Worm (Caenorhabditis elegans) whole organism, young adult: ENCODE measurements around the gene lido-8.

Source experiments
- B0261.1 ChIP-seq: sonication (generic microtip); optimal IDR thresholded peaks from 2 replicates; lab custom pipeline; 2016; ENCODE audit warnings: mild to moderate bottlenecking, missing genetic modification characterization, moderate library complexity, missing compliant biosample characterization
- B0336.3 ChIP-seq: fragments of 200-800 bp; sonication (Bioruptor generic); IDR thresholded peaks from 2 replicates; pipeline ENCODE4 v1.3.6; 2022; ENCODE audit warnings: missing genetic modification characterization, missing compliant biosample characterization
- C17E4.6 ChIP-seq: fragments of 200-800 bp; sonication (Bioruptor generic); IDR thresholded peaks from 2 replicates; pipeline ENCODE4 v1.3.6; 2022; ENCODE audit warnings: missing genetic modification reagents, missing genetic modification characterization, missing compliant biosample characterization
- F37B4.10 ChIP-seq: fragments of 200-800 bp; sonication (Bioruptor generic); IDR thresholded peaks from 2 replicates; pipeline ENCODE4 v1.3.6; 2022; ENCODE audit warnings: missing genetic modification characterization, missing compliant biosample characterization
- F57C9.4 ChIP-seq: sonication (generic microtip); optimal IDR thresholded peaks from 2 replicates; lab custom pipeline; 2017; ENCODE audit warnings: mild to moderate bottlenecking, missing genetic modification characterization, missing compliant biosample characterization
- Y53F4B.3 ChIP-seq: fragments of 200-800 bp; sonication (Bioruptor generic); IDR thresholded peaks from 2 replicates; pipeline ENCODE4 v1.3.6; 2022; ENCODE audit warnings: missing genetic modification reagents, missing genetic modification characterization, missing compliant biosample characterization
- aptf-3 ChIP-seq: fragments of 200-800 bp; sonication (Bioruptor generic); IDR thresholded peaks from 2 replicates; pipeline ENCODE4 v1.3.6; 2022; ENCODE audit warnings: missing genetic modification characterization, missing compliant biosample characterization
- atf-7 ChIP-seq: sonication (generic microtip); optimal IDR thresholded peaks from 2 replicates; lab custom pipeline; 2017; ENCODE audit warnings: mild to moderate bottlenecking, missing genetic modification characterization, missing compliant biosample characterization
- attf-5 ChIP-seq: fragments of 200-800 bp; sonication (Bioruptor generic); optimal IDR thresholded peaks from 2 replicates; lab custom pipeline; 2018; ENCODE audit warnings: mild to moderate bottlenecking, missing genetic modification characterization, missing compliant biosample characterization
- ccch-3 ChIP-seq: fragments of 200-800 bp; sonication (Bioruptor generic); optimal IDR thresholded peaks from 2 replicates; lab custom pipeline; 2018; ENCODE audit warnings: mild to moderate bottlenecking, missing genetic modification characterization, missing compliant biosample characterization
- cebp-2 ChIP-seq: fragments of 200-800 bp; sonication (Bioruptor generic); IDR thresholded peaks from 2 replicates; pipeline ENCODE4 v1.3.6; 2022; ENCODE audit warnings: missing genetic modification characterization, missing compliant biosample characterization
- ceh-100 ChIP-seq: fragments of 200-800 bp; sonication (Bioruptor generic); IDR thresholded peaks from 2 replicates; pipeline ENCODE4 v1.3.6; 2022; ENCODE audit warnings: missing genetic modification reagents, missing genetic modification characterization, missing compliant biosample characterization
- ceh-58 ChIP-seq: fragments of 200-800 bp; sonication (Bioruptor generic); IDR thresholded peaks from 2 replicates; pipeline ENCODE4 v1.3.6; 2022; ENCODE audit warnings: missing genetic modification characterization, missing compliant biosample characterization
- ceh-91 ChIP-seq: fragments of 200-800 bp; sonication (Bioruptor generic); IDR thresholded peaks from 2 replicates; pipeline ENCODE4 v1.3.6; 2022; ENCODE audit warnings: missing genetic modification reagents, missing genetic modification characterization, missing compliant biosample characterization
- chd-7 ChIP-seq: sonication (generic microtip); optimal IDR thresholded peaks from 2 replicates; lab custom pipeline; 2016; ENCODE audit warnings: mild to moderate bottlenecking, missing genetic modification characterization, moderate library complexity, missing compliant biosample characterization
- dpff-1 ChIP-seq: sonication (generic microtip); optimal IDR thresholded peaks from 2 replicates; lab custom pipeline; 2017; ENCODE audit warnings: mild to moderate bottlenecking, missing genetic modification characterization, missing compliant biosample characterization
- dpl-1 ChIP-seq: fragments of 150-350 bp; optimal IDR thresholded peaks from 2 replicates; lab custom pipeline; 2014; ENCODE audit warnings: missing biosample characterization, missing genetic modification reagents, missing genetic modification characterization
- hlh-26 ChIP-seq: fragments of 200-800 bp; sonication (Bioruptor generic); conservative IDR thresholded peaks from 2 replicates; pipeline ENCODE4 v1.3.6; 2022; ENCODE audit warnings: missing genetic modification reagents, missing genetic modification characterization, missing compliant biosample characterization
- hmg-1.2 ChIP-seq: fragments of 200-800 bp; sonication (Bioruptor generic); IDR thresholded peaks from 2 replicates; pipeline ENCODE4 v1.3.6; 2022; ENCODE audit warnings: missing genetic modification reagents, missing genetic modification characterization, missing compliant biosample characterization
- hrde-1 ChIP-seq: sonication (generic microtip); optimal IDR thresholded peaks from 2 replicates; lab custom pipeline; 2016; ENCODE audit warnings: missing genetic modification characterization, mild to moderate bottlenecking, missing compliant biosample characterization, moderate library complexity, missing genotype, missing genetic modification reagents, borderline replicate concordance
- lag-1 ChIP-seq: fragments of 200-800 bp; sonication (Bioruptor generic); IDR thresholded peaks from 2 replicates; pipeline ENCODE4 v1.3.6; 2022; ENCODE audit warnings: missing genetic modification reagents, missing genetic modification characterization, missing compliant biosample characterization
- lin-26 ChIP-seq: fragments of 200-800 bp; sonication (Bioruptor generic); IDR thresholded peaks from 2 replicates; pipeline ENCODE4 v1.3.6; 2022; ENCODE audit warnings: missing genetic modification reagents, missing genetic modification characterization, missing compliant biosample characterization
- lsy-27 ChIP-seq: sonication (generic microtip); optimal IDR thresholded peaks from 2 replicates; lab custom pipeline; 2017; ENCODE audit warnings: missing genetic modification characterization, mild to moderate bottlenecking, missing compliant biosample characterization, antibody characterized with exemption, missing genotype, borderline replicate concordance; ENCODE audit not compliant: insufficient read depth
- mel-28 ChIP-seq: sonication (generic microtip); optimal IDR thresholded peaks from 2 replicates; lab custom pipeline; 2016; ENCODE audit warnings: borderline replicate concordance, mild to moderate bottlenecking, missing genetic modification characterization, missing compliant biosample characterization
- mxl-1 ChIP-seq: sonication (generic microtip); optimal IDR thresholded peaks from 2 replicates; lab custom pipeline; 2016; ENCODE audit warnings: missing genetic modification characterization, missing compliant biosample characterization
- rpc-1 ChIP-seq, 2 experiments: fragments of 150-350 bp in 1 of 2; sonication (generic microtip) in 1 of 2; optimal IDR thresholded peaks; 2 replicates each; lab custom pipeline; 2014 to 2018; ENCODE audit warnings: missing biosample characterization in 1 of 2, missing genetic modification characterization in 1 of 2, missing genetic modification reagents in 1 of 2, missing genotype in 1 of 2
- tbp1 ChIP-seq: fragments of 200-800 bp; sonication (Bioruptor generic); optimal IDR thresholded peaks from 2 replicates; lab custom pipeline; 2018; ENCODE audit warnings: mild to moderate bottlenecking, missing genetic modification characterization, missing compliant biosample characterization
- unc-130 ChIP-seq: sonication (generic microtip); optimal IDR thresholded peaks from 2 replicates; lab custom pipeline; 2016; ENCODE audit warnings: missing genetic modification reagents, missing genetic modification characterization, missing compliant biosample characterization
- zfh-2 ChIP-seq: fragments of 200-800 bp; sonication (Bioruptor generic); conservative IDR thresholded peaks from 2 replicates; pipeline ENCODE4 v1.3.6; 2022; ENCODE audit warnings: missing genetic modification reagents, missing genetic modification characterization, missing compliant biosample characterization
- ztf-25 ChIP-seq: fragments of 200-800 bp; sonication (Bioruptor generic); IDR thresholded peaks from 2 replicates; pipeline ENCODE4 v1.3.6; 2022; ENCODE audit warnings: missing genetic modification reagents, missing genetic modification characterization, missing compliant biosample characterization
- ztf-28 ChIP-seq: fragments of 200-800 bp; sonication (Bioruptor generic); IDR thresholded peaks from 2 replicates; pipeline ENCODE4 v1.3.6; 2022; ENCODE audit warnings: missing genetic modification reagents, missing genetic modification characterization, missing compliant biosample characterization
- ztf-6 ChIP-seq: fragments of 200-800 bp; sonication (Bioruptor generic); IDR thresholded peaks from 2 replicates; pipeline ENCODE4 v1.3.6; 2022; ENCODE audit warnings: missing genetic modification reagents, missing genetic modification characterization, missing compliant biosample characterization

Gene lido-8

ce11 chrII:2996721-2997120 is at the start of gene lido-8:
TSS of gene lido-8 (plus strand) at chrII:2997021.
- TF ChIP-seq F57C9.4 (tag; lab: Kevin White, UChicago), result no peak
- no peak for TF ChIP-seq ceh-91 (GFP tag; lab: Robert Waterston, UW)
- TF ChIP-seq dpff-1 (tag; lab: Kevin White, UChicago), result no peak
- TF ChIP-seq atf-7, result no peak
- TF ChIP-seq dpl-1 (GFP tag; lab: Kevin White, UChicago), result no peak
- no peak for TF ChIP-seq B0336.3
- TF ChIP-seq ccch-3 (GFP tag; lab: Kevin White, UChicago), result no peak
- no peak for TF ChIP-seq C17E4.6
- no peak for TF ChIP-seq mel-28 (tag; lab: Kevin White, UChicago)
- no peak for TF ChIP-seq aptf-3 (GFP tag; lab: Robert Waterston, UW)
- TF ChIP-seq cebp-2 (GFP tag; lab: Robert Waterston, UW), result no peak
- TF ChIP-seq lag-1 (GFP tag; lab: Robert Waterston, UW), result no peak
- TF ChIP-seq lsy-27 (tag; lab: Kevin White, UChicago), result no peak
- no peak for TF ChIP-seq chd-7 (tag; lab: Kevin White, UChicago)
- no peak for TF ChIP-seq ztf-28
- no peak for TF ChIP-seq unc-130
- TF ChIP-seq zfh-2, result no peak
- TF ChIP-seq F37B4.10 (GFP tag; lab: Robert Waterston, UW), result no peak
- no peak for TF ChIP-seq hrde-1 (tag; lab: Kevin White, UChicago)
- no peak for TF ChIP-seq ztf-6 (GFP tag; lab: Robert Waterston, UW)

ce11 chrII:2948614-2949013 is 48.2 kb upstream of the lido-8 start:
- TF ChIP-seq hmg-1.2, result 0 out of 2 replicates have a peak, but pooled peaks have one; percentile 27
- no peak for TF ChIP-seq B0261.1
- TF ChIP-seq ztf-25 (GFP tag; lab: Robert Waterston, UW), result no peak
- TF ChIP-seq Y53F4B.3 (GFP tag; lab: Robert Waterston, UW), result no peak
- TF ChIP-seq, all 124 proteins: peak for 1

- TF ChIP-seq rpc-1 (optimal IDR thresholded peaks at IDR 0.05; lab: Kevin White, UChicago) (no peak), rpc-1 (tag; optimal IDR thresholded peaks at IDR 0.05; lab: Kevin White, UChicago) (peak; percentile 21), mxl-1 (tag; lab: Kevin White, UChicago) (no peak), hlh-26 (GFP tag; lab: Robert Waterston, UW) (no peak), ceh-100 (GFP tag; lab: Robert Waterston, UW) (no peak), hrde-1 (tag; lab: Kevin White, UChicago) (no peak), ztf-25 (GFP tag; lab: Robert Waterston, UW) (no peak), attf-5 (GFP tag; lab: Kevin White, UChicago) (no peak), ceh-91 (GFP tag; lab: Robert Waterston, UW) (no peak)
Observed at ce11 chrII:2952629-2953028, 44.2 kb upstream of the lido-8 start, which contains the start of gene irld-51. TSS of gene irld-51 (minus strand) at chrII:2952729.

DNA sequence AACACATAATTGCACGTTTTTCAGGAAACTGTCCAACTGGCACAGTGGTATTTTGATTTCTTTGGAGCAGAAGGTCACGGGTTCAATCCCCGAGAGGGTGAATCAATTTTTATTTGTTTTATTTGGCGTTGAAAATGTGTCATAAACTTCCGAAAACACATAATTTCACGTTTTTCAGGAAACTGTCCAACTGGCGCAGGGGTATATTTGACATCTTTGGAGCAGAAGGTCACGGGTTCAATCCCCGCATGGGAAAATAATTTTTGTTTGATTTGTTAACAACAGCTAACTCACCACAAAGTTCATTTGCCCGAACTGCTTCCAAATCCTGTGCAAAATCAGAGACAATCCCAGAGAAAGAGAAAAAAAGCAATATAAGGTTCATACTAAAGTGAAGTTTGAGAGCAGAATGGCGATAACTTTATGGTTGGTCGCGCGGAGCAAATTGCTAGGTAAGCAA is 41.1 kb upstream of the lido-8 start, which contains the start of gene irld-48:
TSS of gene irld-48 (plus strand) at position 410 of the 460 bp plus-strand sequence.
- TF ChIP-seq ceh-58 (GFP tag; lab: Robert Waterston, UW) (no peak), lin-26 (GFP tag; lab: Robert Waterston, UW) (0 out of 2 replicates have a peak, but pooled peaks have one; percentile 22), tbp1 (GFP tag; lab: Kevin White, UChicago) (peak; percentile 70), rpc-1 (optimal IDR thresholded peaks at IDR 0.05; lab: Kevin White, UChicago) (no peak), rpc-1 (tag; optimal IDR thresholded peaks at IDR 0.05; lab: Kevin White, UChicago) (peak; percentile 62), B0261.1 (peak; percentile 34)
- TF ChIP-seq, all 124 proteins: peak for 4
